Worm (Caenorhabditis elegans): ENCODE data around the gene fbxc-43.

Gene fbxc-43

DNA sequence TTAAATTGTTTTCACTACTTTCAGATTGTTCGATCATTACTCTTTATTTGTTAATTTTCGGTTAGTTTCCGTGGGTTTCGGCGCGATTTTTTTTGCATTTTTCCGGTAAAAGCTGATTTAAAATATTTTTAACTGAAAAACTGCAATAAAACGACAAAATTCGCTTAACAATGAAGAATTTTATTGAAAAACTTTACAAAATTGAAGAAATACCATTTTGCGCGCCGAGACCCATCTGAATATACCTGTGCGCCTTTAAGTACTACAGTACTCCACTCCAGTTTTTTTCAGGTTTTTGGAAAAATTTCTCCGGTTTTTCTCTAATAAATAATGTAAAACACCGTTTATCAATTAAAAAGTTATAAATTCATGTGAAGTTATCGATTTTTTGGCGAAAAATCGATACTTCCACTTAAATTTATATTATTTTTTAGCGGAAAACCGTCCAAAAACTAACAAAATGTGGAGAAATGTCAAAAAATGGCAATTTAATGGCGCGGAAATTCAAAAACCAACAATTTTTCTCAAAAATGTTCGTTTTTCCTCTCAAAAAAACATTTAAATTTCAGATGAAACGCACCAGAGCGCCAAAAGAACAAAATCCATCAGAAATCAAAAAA is 4.9 kb downstream of the fbxc-43 start, which contains the start of gene C16A11.10:
Gene C16A11.10, plus strand, starts transcription at position 570 of the 620 bp plus-strand sequence.
- no peak for TF ChIP-seq lin-15B (tag; optimal IDR thresholded peaks at IDR 0.05)
- TF ChIP-seq ZK546.5 (tag; optimal IDR thresholded peaks at IDR 0.05), result no peak
- TF ChIP-seq nhr-23 (tag; optimal IDR thresholded peaks at IDR 0.05), result no peak
- TF ChIP-seq lsy-12 (tag; optimal IDR thresholded peaks at IDR 0.05), result no peak
- no peak for TF ChIP-seq nfya-1 (tag; optimal IDR thresholded peaks at IDR 0.05; ENCODE audit: insufficient read depth)
- no peak for TF ChIP-seq mml-1 (tag; optimal IDR thresholded peaks at IDR 0.05)
- no peak for TF ChIP-seq lin-39 (tag; optimal IDR thresholded peaks at IDR 0.05)
- no peak for TF ChIP-seq ama-1 (optimal IDR thresholded peaks at IDR 0.05)
- TF ChIP-seq mdl-1 (tag; optimal IDR thresholded peaks at IDR 0.05), result no peak
- TF ChIP-seq daf-12 (tag; optimal IDR thresholded peaks at IDR 0.05), result no peak
- no peak for TF ChIP-seq ceh-82 (tag; optimal IDR thresholded peaks at IDR 0.05)
- no peak for TF ChIP-seq jun-1 (tag; optimal IDR thresholded peaks at IDR 0.05)
- no peak for TF ChIP-seq nhr-77 (tag; optimal IDR thresholded peaks at IDR 0.05)
- no peak for TF ChIP-seq egl-5 (tag; optimal IDR thresholded peaks at IDR 0.05)
- no peak for TF ChIP-seq snpc-4 (tag; optimal IDR thresholded peaks at IDR 0.05)

ce11 chrII:4229106-4229708 is 6.6 kb downstream of the fbxc-43 start, which contains the start of gene C16A11.3:
Gene C16A11.3 (plus strand): TSS chrII:4229545.
- no peak for TF ChIP-seq nhr-11 (tag; optimal IDR thresholded peaks at IDR 0.05)
- no peak for TF ChIP-seq fkh-2 (tag; optimal IDR thresholded peaks at IDR 0.05)
- no peak for TF ChIP-seq ceh-9 (tag; optimal IDR thresholded peaks at IDR 0.05)
- no peak for TF ChIP-seq ztf-11 (tag; optimal IDR thresholded peaks at IDR 0.05)
- no peak for TF ChIP-seq mdl-1 (tag; optimal IDR thresholded peaks at IDR 0.05)
- no peak for TF ChIP-seq daf-12 (tag; optimal IDR thresholded peaks at IDR 0.05)

- TF ChIP-seq unc-62 (GFP tag; optimal IDR thresholded peaks at IDR 0.05) (no peak), nhr-11 (tag; optimal IDR thresholded peaks at IDR 0.05) (no peak), elt-1 (tag; optimal IDR thresholded peaks at IDR 0.05) (no peak), ztf-4 (tag; optimal IDR thresholded peaks at IDR 0.05) (no peak), egl-5 (tag; optimal IDR thresholded peaks at IDR 0.05) (no peak), elt-2 (tag; optimal IDR thresholded peaks at IDR 0.05) (no peak), R02D3.7 (tag; optimal IDR thresholded peaks at IDR 0.05) (no peak), nhr-43 (tag; optimal IDR thresholded peaks at IDR 0.05; ENCODE audit: poor library complexity, severe bottlenecking) (no peak), ama-1 (optimal IDR thresholded peaks at IDR 0.05) (no peak), eor-1 (tag; optimal IDR thresholded peaks at IDR 0.05) (no peak), daf-12 (tag; optimal IDR thresholded peaks at IDR 0.05) (no peak), fkh-10 (GFP tag; optimal IDR thresholded peaks at IDR 0.05) (no peak), nhr-25 (tag; optimal IDR thresholded peaks at IDR 0.05) (no peak), nhr-77 (tag; optimal IDR thresholded peaks at IDR 0.05) (no peak), pha-4 (tag; optimal IDR thresholded peaks at IDR 0.05) (no peak), nhr-12 (tag; optimal IDR thresholded peaks at IDR 0.05) (no peak), ceh-28 (tag; optimal IDR thresholded peaks at IDR 0.05) (no peak)
Observed at ce11 chrII:4228112-4228770, 7.6 kb downstream of the fbxc-43 start.

DNA sequence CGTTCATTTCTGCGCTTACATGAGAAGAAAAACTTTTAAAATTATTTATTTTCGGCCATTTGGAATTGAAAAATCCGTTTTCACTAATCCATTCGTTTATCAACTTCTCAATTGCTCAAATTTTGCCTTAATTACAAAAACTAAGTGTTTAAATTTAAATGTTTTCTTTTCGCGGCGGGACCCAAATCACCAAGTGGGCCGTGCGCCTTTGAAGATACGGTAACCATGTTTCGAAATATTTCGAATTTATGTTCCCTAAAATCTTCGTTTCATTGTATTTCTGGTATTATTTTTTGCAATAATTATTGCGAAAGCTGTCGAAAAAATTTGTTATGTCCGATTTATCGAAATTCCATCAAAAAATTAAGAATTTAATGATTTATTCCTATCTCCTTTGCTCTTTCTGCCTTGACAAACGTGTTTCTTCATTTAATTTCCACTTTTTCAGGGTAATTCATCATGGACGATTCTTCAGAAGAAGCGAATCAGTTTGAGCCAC is 9.1 kb downstream of the fbxc-43 start, which contains the start of gene C16A11.4:
Gene C16A11.4, plus strand, starts transcription at position 449 of the 499 bp plus-strand sequence.
- TF ChIP-seq nhr-237 (tag; optimal IDR thresholded peaks at IDR 0.05) (no peak), nfya-1 (tag; optimal IDR thresholded peaks at IDR 0.05; ENCODE audit: insufficient read depth) (no peak), ceh-82 (tag; optimal IDR thresholded peaks at IDR 0.05) (no peak), ceh-16 (tag; optimal IDR thresholded peaks at IDR 0.05) (no peak), nhr-23 (tag; optimal IDR thresholded peaks at IDR 0.05) (no peak), elt-3 (tag; optimal IDR thresholded peaks at IDR 0.05) (no peak), egl-27 (tag; optimal IDR thresholded peaks at IDR 0.05) (no peak), egl-5 (tag; optimal IDR thresholded peaks at IDR 0.05) (no peak), lin-39 (tag; optimal IDR thresholded peaks at IDR 0.05) (no peak), daf-12 (tag; optimal IDR thresholded peaks at IDR 0.05) (no peak), snpc-4 (tag; optimal IDR thresholded peaks at IDR 0.05) (no peak), ZK546.5 (tag; optimal IDR thresholded peaks at IDR 0.05) (no peak), pqm-1 (tag; optimal IDR thresholded peaks at IDR 0.05) (no peak), lsy-12 (tag; optimal IDR thresholded peaks at IDR 0.05) (no peak), nhr-76 (tag; optimal IDR thresholded peaks at IDR 0.05) (no peak)
